Fruit fly (Drosophila melanogaster) whole organism, wandering third instar larva: ENCODE measurements around the gene CG13694.

Experiments
- Abd-B ChIP-seq: fragments of >200 bp; optimal IDR thresholded peaks from 2 replicates; lab custom pipeline; 2017; ENCODE audit warnings: missing biosample characterization, missing genetic modification characterization
- CG32264 ChIP-seq: fragments of 200-800 bp; sonication (Bioruptor generic); optimal IDR thresholded peaks from 2 replicates; lab custom pipeline; 2016; ENCODE audit warnings: missing biosample characterization, missing genetic modification characterization
- CG9705 ChIP-seq: fragments of 200-800 bp; sonication (Bioruptor generic); optimal IDR thresholded peaks from 2 replicates; lab custom pipeline; 2018; ENCODE audit warnings: missing biosample characterization, mild to moderate bottlenecking, missing genetic modification characterization
- CrebA ChIP-seq: fragments of 200-800 bp; sonication (Bioruptor generic); optimal IDR thresholded peaks from 2 replicates; lab custom pipeline; 2016; ENCODE audit warnings: missing biosample characterization, mild to moderate bottlenecking, missing genetic modification characterization, borderline replicate concordance
- Dfd ChIP-seq: fragments of >200 bp; optimal IDR thresholded peaks from 2 replicates; lab custom pipeline; 2017; ENCODE audit warnings: missing biosample characterization, missing genetic modification characterization
- Dif ChIP-seq: fragments of 200-275, 200-300 bp; sonication (Bioruptor generic); optimal IDR thresholded peaks from 2 replicates; lab custom pipeline; 2018; ENCODE audit warnings: missing biosample characterization, missing genetic modification characterization; ENCODE audit not compliant: partially characterized antibody
- GATAd ChIP-seq: sonication (Bioruptor generic); optimal IDR thresholded peaks from 2 replicates; lab custom pipeline; 2016; ENCODE audit warnings: missing biosample characterization, missing genetic modification characterization
- HLH106 ChIP-seq: fragments of 200-800 bp; optimal IDR thresholded peaks from 3 replicates; lab custom pipeline; 2019; ENCODE audit warnings: missing biosample characterization, mild to moderate bottlenecking, missing genetic modification characterization, moderate library complexity
- Hnf4 ChIP-seq: fragments of 200-800 bp; sonication (Bioruptor generic); optimal IDR thresholded peaks from 2 replicates; lab custom pipeline; 2016; ENCODE audit warnings: missing biosample characterization, mild to moderate bottlenecking, missing genetic modification characterization
- Hr78 ChIP-seq: fragments of >200 bp; optimal IDR thresholded peaks from 2 replicates; lab custom pipeline; 2017; ENCODE audit warnings: missing biosample characterization, missing genetic modification characterization
- Hr83 ChIP-seq: fragments of 200-300 bp; sonication (Bioruptor generic); optimal IDR thresholded peaks from 2 replicates; lab custom pipeline; 2016; ENCODE audit warnings: missing biosample characterization, mild to moderate bottlenecking, missing genetic modification characterization, moderate library complexity; ENCODE audit not compliant: poor library complexity, severe bottlenecking
- Jra ChIP-seq: sonication (Bioruptor generic); optimal IDR thresholded peaks from 2 replicates; lab custom pipeline; 2016; ENCODE audit warnings: missing biosample characterization, missing genetic modification characterization
- Mio ChIP-seq: sonication (Bioruptor generic); optimal IDR thresholded peaks from 2 replicates; lab custom pipeline; 2016; ENCODE audit warnings: missing biosample characterization, missing genetic modification characterization
- Myc ChIP-seq: fragments of >200 bp; optimal IDR thresholded peaks from 2 replicates; lab custom pipeline; 2017
- N ChIP-seq: fragments of >200 bp; optimal IDR thresholded peaks from 2 replicates; lab custom pipeline; 2018; ENCODE audit warnings: missing biosample characterization, missing external identifiers, missing genetic modification characterization
- OdsH ChIP-seq: fragments of 200-800 bp; sonication (Bioruptor generic); optimal IDR thresholded peaks from 2 replicates; lab custom pipeline; 2016; ENCODE audit warnings: missing biosample characterization, mild to moderate bottlenecking, missing genetic modification characterization
- Rel ChIP-seq, 2 experiments: fragments of 200-800 bp; sonication (Bioruptor generic) in 1 of 2; optimal IDR thresholded peaks; 2 replicates in 1 of 2; 3 replicates in 1 of 2; lab custom pipeline; 2016 to 2019; ENCODE audit warnings: mild to moderate bottlenecking in 2 of 2, missing biosample characterization in 2 of 2, missing genetic modification characterization in 2 of 2, moderate library complexity in 1 of 2
- Sp1 ChIP-seq: fragments of 200-800 bp; sonication (Bioruptor generic); optimal IDR thresholded peaks from 3 replicates; lab custom pipeline; 2019; ENCODE audit warnings: missing biosample characterization, mild to moderate bottlenecking, missing genetic modification characterization, moderate library complexity
- Vsx2 ChIP-seq: fragments of 200-300, 225-300 bp; sonication (Bioruptor generic); optimal IDR thresholded peaks from 2 replicates; lab custom pipeline; 2018; ENCODE audit warnings: missing biosample characterization, missing genetic modification characterization; ENCODE audit not compliant: partially characterized antibody
- br ChIP-seq: fragments of 200-800 bp; sonication (Bioruptor generic); optimal IDR thresholded peaks from 2 replicates; lab custom pipeline; 2016; ENCODE audit warnings: missing biosample characterization, missing genetic modification characterization
- brk ChIP-seq: fragments of 200-800 bp; sonication (Bioruptor generic); optimal IDR thresholded peaks from 2 replicates; lab custom pipeline; 2016; ENCODE audit warnings: missing biosample characterization, mild to moderate bottlenecking, missing genetic modification characterization
- dl ChIP-seq, 2 experiments: fragments of 175-275, 200-275 bp in 1 of 2; fragments of 200-275 bp in 1 of 2; sonication (Bioruptor generic); optimal IDR thresholded peaks; lab custom pipeline; 2018; ENCODE audit warnings: mild to moderate bottlenecking in 2 of 2, missing biosample characterization in 2 of 2, missing genetic modification characterization in 2 of 2, moderate library complexity in 2 of 2; ENCODE audit not compliant: partially characterized antibody in 2 of 2, insufficient read depth in 1 of 2
- dmrt93B ChIP-seq: fragments of 200-800 bp; sonication (Bioruptor generic); optimal IDR thresholded peaks from 2 replicates; lab custom pipeline; 2018; ENCODE audit warnings: missing biosample characterization, mild to moderate bottlenecking, missing genetic modification characterization
- dsf ChIP-seq: sonication (Bioruptor generic); optimal IDR thresholded peaks from 2 replicates; lab custom pipeline; 2016; ENCODE audit warnings: missing biosample characterization, missing genetic modification characterization, borderline replicate concordance
- ey ChIP-seq: fragments of 200-800 bp; sonication (Bioruptor generic); optimal IDR thresholded peaks from 2 replicates; lab custom pipeline; 2016; ENCODE audit warnings: missing biosample characterization, missing genetic modification characterization
- foxo ChIP-seq, 2 experiments: fragments of 200-800 bp; sonication (Bioruptor generic); optimal IDR thresholded peaks; 2 replicates in 1 of 2; 3 replicates in 1 of 2; lab custom pipeline; 2016 to 2017; ENCODE audit warnings: missing biosample characterization in 2 of 2, missing genetic modification characterization in 2 of 2
- fru ChIP-seq: fragments of 200-800 bp; sonication (Bioruptor generic); optimal IDR thresholded peaks from 3 replicates; lab custom pipeline; 2016; ENCODE audit warnings: missing biosample characterization, mild to moderate bottlenecking, missing genetic modification characterization
- h ChIP-seq: fragments of 200-800 bp; sonication (Bioruptor generic); optimal IDR thresholded peaks from 3 replicates; lab custom pipeline; 2016; ENCODE audit warnings: missing biosample characterization, mild to moderate bottlenecking, missing genetic modification characterization
- jim ChIP-seq: fragments of 175-275, 200-325 bp; sonication (Bioruptor generic); optimal IDR thresholded peaks from 2 replicates; lab custom pipeline; 2016; ENCODE audit warnings: missing biosample characterization, mild to moderate bottlenecking, missing genetic modification characterization
- lola ChIP-seq: fragments of >200 bp; optimal IDR thresholded peaks from 2 replicates; lab custom pipeline; 2017; ENCODE audit warnings: missing biosample characterization, missing genetic modification characterization
- pan ChIP-seq: fragments of >200 bp; optimal IDR thresholded peaks from 2 replicates; lab custom pipeline; 2017
- psq ChIP-seq: fragments of 200-800 bp; sonication (Bioruptor generic); optimal IDR thresholded peaks from 3 replicates; lab custom pipeline; 2017; ENCODE audit warnings: missing biosample characterization, mild to moderate bottlenecking, missing genetic modification characterization, moderate library complexity
- rgr ChIP-seq: fragments of 200-800 bp; sonication (Bioruptor generic); optimal IDR thresholded peaks from 3 replicates; lab custom pipeline; 2016; ENCODE audit warnings: missing biosample characterization, mild to moderate bottlenecking, missing genetic modification characterization
- sage ChIP-seq: fragments of 200-800 bp; sonication (Bioruptor generic); optimal IDR thresholded peaks from 2 replicates; lab custom pipeline; 2016; ENCODE audit warnings: missing biosample characterization, mild to moderate bottlenecking, missing genetic modification characterization
- sv ChIP-seq: fragments of 200-800 bp; sonication (Bioruptor generic); optimal IDR thresholded peaks from 3 replicates; lab custom pipeline; 2016; ENCODE audit warnings: missing biosample characterization, missing genetic modification characterization
- tai ChIP-seq: sonication (Bioruptor generic); optimal IDR thresholded peaks from 2 replicates; lab custom pipeline; 2016; ENCODE audit warnings: missing biosample characterization, missing genetic modification characterization
- usp ChIP-seq: fragments of >200 bp; optimal IDR thresholded peaks from 2 replicates; lab custom pipeline; 2017; ENCODE audit warnings: missing biosample characterization, missing genetic modification characterization
- woc ChIP-seq: sonication (Bioruptor generic); optimal IDR thresholded peaks from 2 replicates; lab custom pipeline; 2016; ENCODE audit warnings: missing biosample characterization, mild to moderate bottlenecking, missing genetic modification characterization

Gene CG13694

dm6 chr2L:161453-162175, 45.3 kb upstream of the CG13694 start:
- TF ChIP-seq sv (GFP tag; lab: Kevin White, UChicago) (peak; percentile 28), Dfd (GFP tag; lab: Kevin White, UChicago) (no peak), pan (lab: Kevin White, UChicago) (no peak), tai (GFP tag; lab: Kevin White, UChicago) (peak; percentile 71), Jra (peak; percentile 83), fru (GFP tag; lab: Kevin White, UChicago) (peak; percentile 43), Dif (GFP tag; lab: Kevin White, UChicago) (peak; percentile 68), Hr83 (peak; percentile 61), dsf (GFP tag; lab: Kevin White, UChicago) (no peak), Vsx2 (GFP tag; lab: Kevin White, UChicago) (peak; percentile 47), Myc (lab: Kevin White, UChicago) (no peak), h (peak; percentile 61), Hr78 (no peak), rgr (GFP tag; lab: Kevin White, UChicago) (peak; percentile 1), HLH106 (tag; lab: Kevin White, UChicago) (no peak), ey (GFP tag; lab: Kevin White, UChicago) (no peak), OdsH (peak; percentile 22), CG32264 (GFP tag; lab: Kevin White, UChicago) (peak; percentile 51), foxo (GFP tag; optimal IDR thresholded peaks at IDR 0.05; lab: Kevin White, UChicago) (peak; percentile 17 to 75), psq (GFP tag; lab: Kevin White, UChicago) (peak; percentile 54), brk (GFP tag; lab: Kevin White, UChicago) (peak; percentile 87), Sp1 (GFP tag; lab: Kevin White, UChicago) (peak; percentile 73), br (GFP tag; lab: Kevin White, UChicago) (peak; percentile 53), lola (GFP tag; lab: Kevin White, UChicago) (no peak), sage (GFP tag; lab: Kevin White, UChicago) (peak; percentile 67), GATAd (GFP tag; lab: Kevin White, UChicago) (no peak), Hnf4 (peak; percentile 74), dl (GFP tag; optimal IDR thresholded peaks at IDR 0.05; lab: Kevin White, UChicago; ENCODE audit: insufficient read depth in 1 of 2, partially characterized antibody in 2 of 2) (peak in 1 of 2 experiments; percentile 50), jim (no peak), Abd-B (GFP tag; lab: Kevin White, UChicago) (peak; percentile 20), Mio (GFP tag; lab: Kevin White, UChicago) (no peak), woc (GFP tag; lab: Kevin White, UChicago) (no peak), Rel (GFP tag; optimal IDR thresholded peaks at IDR 0.05; lab: Kevin White, UChicago) (peak; percentile 48), Rel (tag; optimal IDR thresholded peaks at IDR 0.05; lab: Kevin White, UChicago) (peak; percentile 71), CG9705 (no peak), dmrt93B (GFP tag; lab: Kevin White, UChicago) (no peak), N (GFP tag; lab: Kevin White, UChicago) (peak; percentile 86), CrebA (peak; percentile 90), usp (no peak)

dm6 chr2L:160581-161452, 44.5 kb upstream of the CG13694 start:
- peak; percentile 5 to 39 for TF ChIP-seq dl (GFP tag; optimal IDR thresholded peaks at IDR 0.05; lab: Kevin White, UChicago; ENCODE audit: insufficient read depth in 1 of 2, partially characterized antibody in 2 of 2)
- TF ChIP-seq Rel (GFP tag; optimal IDR thresholded peaks at IDR 0.05; lab: Kevin White, UChicago) = peak; percentile 98
- TF ChIP-seq Rel (tag; optimal IDR thresholded peaks at IDR 0.05; lab: Kevin White, UChicago) = peak; percentile 57
- peak; percentile 50 for TF ChIP-seq rgr (GFP tag; lab: Kevin White, UChicago)
- no peak for TF ChIP-seq lola (GFP tag; lab: Kevin White, UChicago)
- TF ChIP-seq Sp1 (GFP tag; lab: Kevin White, UChicago) = peak; percentile 79
- peak; percentile 81 for TF ChIP-seq br (GFP tag; lab: Kevin White, UChicago)
- no peak for TF ChIP-seq Myc (lab: Kevin White, UChicago)
- peak; percentile 77 for TF ChIP-seq Hr83
- TF ChIP-seq Jra = peak; percentile 74
- no peak for TF ChIP-seq usp
- peak; percentile 14 for TF ChIP-seq Mio (GFP tag; lab: Kevin White, UChicago)
- TF ChIP-seq fru (GFP tag; lab: Kevin White, UChicago) = peak; percentile 75
- peak; percentile 72 for TF ChIP-seq Hnf4
- peak; percentile 33 for TF ChIP-seq CG9705
- TF ChIP-seq pan (lab: Kevin White, UChicago) = no peak
- TF ChIP-seq ey (GFP tag; lab: Kevin White, UChicago) = no peak
- TF ChIP-seq CrebA = peak; percentile 97
- peak; percentile 8 for TF ChIP-seq HLH106 (tag; lab: Kevin White, UChicago)
- peak; percentile 55 for TF ChIP-seq Dif (GFP tag; lab: Kevin White, UChicago)
- peak; percentile 90 for TF ChIP-seq sage (GFP tag; lab: Kevin White, UChicago)
- peak; percentile 74 for TF ChIP-seq Vsx2 (GFP tag; lab: Kevin White, UChicago)
- TF ChIP-seq dsf (GFP tag; lab: Kevin White, UChicago) = peak; percentile 45
- TF ChIP-seq sv (GFP tag; lab: Kevin White, UChicago) = peak; percentile 57
- TF ChIP-seq CG32264 (GFP tag; lab: Kevin White, UChicago) = peak; percentile 48
- peak; percentile 65 for TF ChIP-seq psq (GFP tag; lab: Kevin White, UChicago)
- TF ChIP-seq foxo (GFP tag; optimal IDR thresholded peaks at IDR 0.05; lab: Kevin White, UChicago) = peak; percentile 9 to 91
- TF ChIP-seq h = peak; percentile 82
- TF ChIP-seq tai (GFP tag; lab: Kevin White, UChicago) = peak; percentile 54
- no peak for TF ChIP-seq GATAd (GFP tag; lab: Kevin White, UChicago)
- TF ChIP-seq dmrt93B (GFP tag; lab: Kevin White, UChicago) = no peak
- TF ChIP-seq OdsH = peak; percentile 48
- no peak for TF ChIP-seq Abd-B (GFP tag; lab: Kevin White, UChicago)
- TF ChIP-seq N (GFP tag; lab: Kevin White, UChicago) = no peak
- no peak for TF ChIP-seq Hr78
